Fruit fly (Drosophila melanogaster) whole organism, embryonic: ENCODE measurements around the gene pav.

Experiments
- CG10462 ChIP-seq: fragments of 200-800 bp; sonication (Bioruptor generic); optimal IDR thresholded peaks from 2 replicates; lab custom pipeline; 2016; ENCODE audit warnings: missing biosample characterization, missing genetic modification characterization
- CG11504 ChIP-seq: fragments of 200-800 bp; sonication (Bioruptor generic); optimal IDR thresholded peaks from 3 replicates; lab custom pipeline; 2019; ENCODE audit warnings: missing biosample characterization, mild to moderate bottlenecking, missing genetic modification characterization, moderate library complexity
- CG11560 ChIP-seq: fragments of 200-800 bp; sonication (Bioruptor generic); IDR thresholded peaks from 3 replicates; pipeline ENCODE4 v1.3.6; 2022; ENCODE audit warnings: missing biosample characterization, missing genetic modification characterization
- CG12071 ChIP-seq: fragments of 200-800 bp; sonication (Bioruptor generic); optimal IDR thresholded peaks from 3 replicates; lab custom pipeline; 2018; ENCODE audit warnings: missing biosample characterization, mild to moderate bottlenecking, missing genetic modification characterization
- CG12391 ChIP-seq: fragments of 200-800 bp; sonication (Bioruptor generic); optimal IDR thresholded peaks from 3 replicates; lab custom pipeline; 2018; ENCODE audit warnings: missing biosample characterization, mild to moderate bottlenecking, missing genetic modification characterization, moderate library complexity
- CG14965 ChIP-seq: fragments of 200-800 bp; sonication (Bioruptor generic); optimal IDR thresholded peaks from 2 replicates; lab custom pipeline; 2016; ENCODE audit warnings: missing biosample characterization, missing genetic modification characterization, borderline replicate concordance
- CG1529 ChIP-seq: fragments of 200-800 bp; sonication (Bioruptor generic); optimal IDR thresholded peaks from 3 replicates; lab custom pipeline; 2018; ENCODE audit warnings: missing biosample characterization, missing genetic modification characterization
- CG16815 ChIP-seq: fragments of 200-800 bp; sonication (Bioruptor generic); optimal IDR thresholded peaks from 3 replicates; lab custom pipeline; 2017; ENCODE audit warnings: missing biosample characterization, mild to moderate bottlenecking, missing genetic modification characterization
- CG17328 ChIP-seq: fragments of 200-800 bp; sonication (Bioruptor generic); IDR thresholded peaks from 2 replicates; pipeline ENCODE4 v1.3.6; 2022; ENCODE audit warnings: missing biosample characterization, missing genetic modification characterization
- CG2199 ChIP-seq: fragments of 200-800 bp; sonication (Bioruptor generic); IDR thresholded peaks from 3 replicates; pipeline ENCODE4 v1.3.6; 2022; ENCODE audit warnings: missing biosample characterization, missing genetic modification characterization
- CG2889 ChIP-seq: fragments of 200-800 bp; sonication (Bioruptor generic); IDR thresholded peaks from 3 replicates; pipeline ENCODE4 v1.3.6; 2022; ENCODE audit warnings: missing biosample characterization, missing genetic modification characterization
- CG3726 ChIP-seq: fragments of 200-800 bp; sonication (Bioruptor generic); IDR thresholded peaks from 3 replicates; pipeline ENCODE4, ENCODE4 v1.3.6; 2022; ENCODE audit warnings: missing biosample characterization, missing genetic modification characterization
- CG4328 ChIP-seq: fragments of 200-800 bp; sonication (Bioruptor generic); optimal IDR thresholded peaks from 3 replicates; lab custom pipeline; 2017; ENCODE audit warnings: missing biosample characterization, missing genetic modification reagents, missing genetic modification characterization
- CG6254 ChIP-seq: fragments of 200-800 bp; sonication (Bioruptor generic); optimal IDR thresholded peaks from 3 replicates; lab custom pipeline; 2017; ENCODE audit warnings: mild to moderate bottlenecking, missing biosample characterization, missing genetic modification reagents, missing genetic modification characterization
- CG7745 ChIP-seq: fragments of 200-800 bp; sonication (Bioruptor generic); optimal IDR thresholded peaks from 2 replicates; lab custom pipeline; 2018; ENCODE audit warnings: missing biosample characterization, mild to moderate bottlenecking, missing genetic modification characterization, moderate library complexity
- CG7928 ChIP-seq: fragments of 200-800 bp; sonication (Bioruptor generic); optimal IDR thresholded peaks from 2 replicates; lab custom pipeline; 2017; ENCODE audit warnings: missing biosample characterization, mild to moderate bottlenecking, missing genetic modification characterization
- CG9727 ChIP-seq: fragments of 200-800 bp; sonication (Bioruptor generic); optimal IDR thresholded peaks from 3 replicates; lab custom pipeline; 2017; ENCODE audit warnings: missing biosample characterization, mild to moderate bottlenecking, missing genetic modification characterization
- CG9932 ChIP-seq: fragments of 200-800 bp; sonication (Bioruptor generic); IDR thresholded peaks from 2 replicates; pipeline ENCODE4 v1.3.6; 2022; ENCODE audit warnings: missing biosample characterization, missing genetic modification characterization
- Dek ChIP-seq: fragments of 200-800 bp; sonication (Bioruptor generic); optimal IDR thresholded peaks from 3 replicates; lab custom pipeline; 2019; ENCODE audit warnings: missing biosample characterization, mild to moderate bottlenecking, missing genetic modification characterization, moderate library complexity
- Fer3 ChIP-seq: fragments of 200-800 bp; sonication (Bioruptor generic); optimal IDR thresholded peaks from 2 replicates; lab custom pipeline; 2018; ENCODE audit warnings: missing biosample characterization, mild to moderate bottlenecking, missing genetic modification characterization, moderate library complexity
- HHEX ChIP-seq: fragments of 200-800 bp; sonication (Bioruptor generic); optimal IDR thresholded peaks from 3 replicates; lab custom pipeline; 2017; ENCODE audit warnings: missing biosample characterization, mild to moderate bottlenecking, missing genetic modification characterization, missing genetic modification reagents
- Lpt ChIP-seq: fragments of >200 bp; optimal IDR thresholded peaks from 2 replicates; lab custom pipeline; 2018; ENCODE audit warnings: missing biosample characterization, missing genetic modification characterization
- Mes4 ChIP-seq: fragments of 200-800 bp; sonication (Bioruptor generic); optimal IDR thresholded peaks from 2 replicates; lab custom pipeline; 2016; ENCODE audit warnings: missing biosample characterization, missing genetic modification characterization
- Nf-YB ChIP-seq: fragments of 200-800 bp; sonication (Bioruptor generic); optimal IDR thresholded peaks from 3 replicates; lab custom pipeline; 2019; ENCODE audit warnings: missing biosample characterization, mild to moderate bottlenecking, missing genetic modification characterization, moderate library complexity
- Oaz ChIP-seq: fragments of 200-800 bp; sonication (Bioruptor generic); IDR thresholded peaks from 2 replicates; pipeline ENCODE4 v1.3.6; 2022; ENCODE audit warnings: missing biosample characterization, missing genetic modification characterization
- PHDP ChIP-seq: fragments of 200-800 bp; sonication (Bioruptor generic); optimal IDR thresholded peaks from 3 replicates; lab custom pipeline; 2018; ENCODE audit warnings: missing biosample characterization, mild to moderate bottlenecking, missing genetic modification characterization, moderate library complexity
- Six4 ChIP-seq: fragments of 200-800 bp; sonication (Bioruptor generic); optimal IDR thresholded peaks from 2 replicates; lab custom pipeline; 2016; ENCODE audit warnings: missing biosample characterization, missing genetic modification characterization
- Sox102F ChIP-seq: fragments of 200-800 bp; sonication (Bioruptor generic); optimal IDR thresholded peaks from 2 replicates; lab custom pipeline; 2018; ENCODE audit warnings: missing biosample characterization, mild to moderate bottlenecking, missing genetic modification characterization, moderate library complexity
- Tbp ChIP-seq: fragments of >200 bp; optimal IDR thresholded peaks from 2 replicates; lab custom pipeline; 2018; ENCODE audit warnings: missing biosample characterization, missing genetic modification characterization
- Usf ChIP-seq: fragments of 200-800 bp; sonication (Bioruptor generic); optimal IDR thresholded peaks from 2 replicates; lab custom pipeline; 2017; ENCODE audit warnings: missing genotype, missing biosample characterization, missing genetic modification characterization
- btn ChIP-seq: fragments of 200-800 bp; sonication (Bioruptor generic); optimal IDR thresholded peaks from 2 replicates; lab custom pipeline; 2016; ENCODE audit warnings: missing biosample characterization, missing genetic modification characterization
- crp ChIP-seq, 2 experiments: fragments of 200-800 bp; sonication (Bioruptor generic); optimal IDR thresholded peaks; 2 replicates in 1 of 2; 3 replicates in 1 of 2; lab custom pipeline; 2017; ENCODE audit warnings: missing biosample characterization in 2 of 2, missing genetic modification characterization in 2 of 2, mild to moderate bottlenecking in 1 of 2, moderate library complexity in 1 of 2
- fd96Cb ChIP-seq: fragments of 200-800 bp; sonication (Bioruptor generic); optimal IDR thresholded peaks from 2 replicates; lab custom pipeline; 2018; ENCODE audit warnings: missing biosample characterization, mild to moderate bottlenecking, missing genetic modification characterization, moderate library complexity
- gcm2 ChIP-seq: fragments of 200-800 bp; sonication (Bioruptor generic); optimal IDR thresholded peaks from 2 replicates; lab custom pipeline; 2016; ENCODE audit warnings: missing biosample characterization, missing genetic modification characterization
- grn ChIP-seq: fragments of 200-800 bp; sonication (Bioruptor generic); optimal IDR thresholded peaks from 3 replicates; lab custom pipeline; 2017; ENCODE audit warnings: missing biosample characterization, missing genetic modification characterization
- lmd ChIP-seq: fragments of 200-800 bp; sonication (Bioruptor generic); IDR thresholded peaks from 2 replicates; pipeline ENCODE4 v1.3.6; 2022; ENCODE audit warnings: missing biosample characterization, missing genetic modification characterization
- pan ChIP-seq, 4 experiments: fragments of >200 bp in 3 of 4; fragments of 200-800 bp in 1 of 4; sonication (Bioruptor generic) in 1 of 4; optimal IDR thresholded peaks in 3 of 4; IDR thresholded peaks in 1 of 4; 2 replicates each; pipeline versions ENCODE4 v1.3.6 to Lab custom; 2017 to 2022; ENCODE audit warnings: missing biosample characterization in 2 of 4, missing genetic modification characterization in 2 of 4, mixed read lengths in 1 of 4
- pfk ChIP-seq: fragments of 200-800 bp; sonication (Bioruptor generic); optimal IDR thresholded peaks from 2 replicates; lab custom pipeline; 2018; ENCODE audit warnings: missing biosample characterization, mild to moderate bottlenecking, missing genetic modification characterization, moderate library complexity
- pita ChIP-seq: fragments of 200-800 bp; sonication (Bioruptor generic); optimal IDR thresholded peaks from 2 replicates; lab custom pipeline; 2017; ENCODE audit warnings: missing biosample characterization, mild to moderate bottlenecking, missing genetic modification characterization
- prd ChIP-seq, 3 experiments: fragments of >200 bp in 2 of 3; fragments of 200-800 bp in 1 of 3; sonication (Bioruptor generic) in 1 of 3; optimal IDR thresholded peaks in 2 of 3; IDR thresholded peaks in 1 of 3; 2 replicates in 2 of 3; 3 replicates in 1 of 3; pipeline versions ENCODE4 v1.3.6 to Lab custom; 2017 to 2022; ENCODE audit warnings: missing biosample characterization in 1 of 3, missing genetic modification characterization in 1 of 3
- pros ChIP-seq: fragments of 200-800 bp; sonication (Bioruptor generic); optimal IDR thresholded peaks from 3 replicates; lab custom pipeline; 2019; ENCODE audit warnings: missing biosample characterization, mild to moderate bottlenecking, missing genetic modification characterization, moderate library complexity
- repo ChIP-seq: fragments of 200-800 bp; sonication (Bioruptor generic); optimal IDR thresholded peaks from 2 replicates; lab custom pipeline; 2016; ENCODE audit warnings: missing biosample characterization, missing genetic modification characterization
- seq ChIP-seq: fragments of 200-800 bp; sonication (Bioruptor generic); IDR thresholded peaks from 2 replicates; pipeline ENCODE4 v1.3.6; 2022; ENCODE audit warnings: missing biosample characterization, missing genetic modification characterization
- sim ChIP-seq: fragments of 200-800 bp; sonication (Bioruptor generic); IDR thresholded peaks from 2 replicates; pipeline ENCODE4 v1.3.6; 2022; ENCODE audit warnings: missing biosample characterization, missing genetic modification characterization
- tll ChIP-seq, 2 experiments: fragments of 200-800 bp in 1 of 2; fragments of >200 bp in 1 of 2; sonication (Bioruptor generic) in 1 of 2; optimal IDR thresholded peaks; 2 replicates each; lab custom pipeline; 2017 to 2019; ENCODE audit warnings: missing biosample characterization in 2 of 2, missing genetic modification characterization in 2 of 2, mild to moderate bottlenecking in 1 of 2, moderate library complexity in 1 of 2
- ttk ChIP-seq: fragments of 200-800 bp; sonication (Bioruptor generic); IDR thresholded peaks from 2 replicates; pipeline ENCODE4 v2.1.2; 2022; ENCODE audit warnings: missing biosample characterization, missing genetic modification characterization
- zen ChIP-seq: fragments of 200-800 bp; sonication (Bioruptor generic); optimal IDR thresholded peaks from 3 replicates; lab custom pipeline; 2018; ENCODE audit warnings: missing biosample characterization, mild to moderate bottlenecking, missing genetic modification characterization, moderate library complexity
- zf30C ChIP-seq: fragments of 200-800 bp; sonication (Bioruptor generic); optimal IDR thresholded peaks from 3 replicates; lab custom pipeline; 2018; ENCODE audit warnings: missing biosample characterization, mild to moderate bottlenecking, missing genetic modification characterization

Gene pav

dm6 chr3L:4232227-4232626, 10.3 kb upstream of the pav start (continued):
- no peak for TF ChIP-seq pfk (GFP tag; lab: Kevin White, UChicago)
- TF ChIP-seq Fer3: no peak
- peak; percentile 94 for TF ChIP-seq pros (GFP tag; lab: Kevin White, UChicago)
- no peak for TF ChIP-seq gcm2 (GFP tag; lab: Kevin White, UChicago)
- TF ChIP-seq Oaz (GFP tag; lab: Robert Waterston, UW): no peak
- no peak for TF ChIP-seq CG12071 (GFP tag; lab: Kevin White, UChicago)
- no peak for TF ChIP-seq Usf (GFP tag; lab: Kevin White, UChicago)
- TF ChIP-seq prd (optimal IDR thresholded peaks at IDR 0.05; lab: Kevin White, UChicago): no peak
- no peak for TF ChIP-seq prd (GFP tag; IDR thresholded peaks at IDR 0.05; lab: Robert Waterston, UW)
- TF ChIP-seq Nf-YB: peak; percentile 62
- no peak for TF ChIP-seq btn
- no peak for TF ChIP-seq PHDP (tag; lab: Kevin White, UChicago)
- no peak for TF ChIP-seq CG4328
- TF ChIP-seq CG9727 (GFP tag; lab: Kevin White, UChicago): no peak
- TF ChIP-seq tll (GFP tag; optimal IDR thresholded peaks at IDR 0.05; lab: Kevin White, UChicago): peak in 1 of 2 experiments; percentile 88
- TF ChIP-seq Six4 (GFP tag; lab: Kevin White, UChicago): no peak
- TF ChIP-seq fd96Cb (tag; lab: Kevin White, UChicago): no peak
- TF ChIP-seq Dek (tag; lab: Kevin White, UChicago): no peak
- peak; percentile 9 for TF ChIP-seq zen (tag; lab: Kevin White, UChicago)
- TF ChIP-seq lmd (GFP tag; lab: Robert Waterston, UW): no peak
- TF ChIP-seq grn (GFP tag; lab: Kevin White, UChicago): peak; percentile 24
- no peak for TF ChIP-seq HHEX (GFP tag; lab: Kevin White, UChicago)
- no peak for TF ChIP-seq CG10462
- TF ChIP-seq CG9932: no peak
- peak; percentile 61; the same call in 1 of the 3 replicates for TF ChIP-seq CG2199
- TF ChIP-seq Lpt (GFP tag; lab: Kevin White, UChicago): no peak
- no peak for TF ChIP-seq Tbp (GFP tag; lab: Kevin White, UChicago)
- TF ChIP-seq seq (GFP tag; lab: Robert Waterston, UW): 0 out of 2 replicates have a peak, but pooled peaks have one; percentile 15
- no peak for TF ChIP-seq pita (GFP tag; lab: Kevin White, UChicago)
- no peak for TF ChIP-seq CG12391
- TF ChIP-seq repo (GFP tag; lab: Kevin White, UChicago): no peak
- TF ChIP-seq CG3726: no peak
- TF ChIP-seq CG14965 (GFP tag; lab: Kevin White, UChicago): no peak
- TF ChIP-seq CG17328 (GFP tag; lab: Robert Waterston, UW): no peak
- TF ChIP-seq crp (GFP tag; optimal IDR thresholded peaks at IDR 0.05; lab: Kevin White, UChicago): no peak
- no peak for TF ChIP-seq Mes4 (GFP tag; lab: Kevin White, UChicago)
- TF ChIP-seq CG7928: no peak
- no peak for TF ChIP-seq CG16815 (GFP tag; lab: Kevin White, UChicago)
- no peak for TF ChIP-seq CG1529
- TF ChIP-seq ttk (GFP tag; lab: Robert Waterston, UW): peak; percentile 17; the same call in 1 of the 2 replicates
- no peak for TF ChIP-seq CG6254 (GFP tag; lab: Kevin White, UChicago)
- TF ChIP-seq CG7745 (tag; lab: Kevin White, UChicago): no peak
- TF ChIP-seq zf30C: peak; percentile 39
- no peak for TF ChIP-seq CG11560 (tag; lab: Robert Waterston, UW)
- no peak for TF ChIP-seq Sox102F (GFP tag; lab: Kevin White, UChicago)
- no peak for TF ChIP-seq sim (GFP tag; lab: Robert Waterston, UW)
- TF ChIP-seq CG2889 (GFP tag; lab: Robert Waterston, UW): no peak
- no peak for TF ChIP-seq CG11504 (tag; lab: Kevin White, UChicago)
- TF ChIP-seq pan (optimal IDR thresholded peaks at IDR 0.05; lab: Kevin White, UChicago): no peak
- TF ChIP-seq pan (GFP tag; optimal IDR thresholded peaks at IDR 0.05 in 1 of 2, IDR thresholded peaks at IDR 0.05 in 1 of 2): peak in 1 of 2 experiments; percentile 9
